Worm (Caenorhabditis elegans): ENCODE measurements around the gene glc-1.

Gene glc-1

DNA sequence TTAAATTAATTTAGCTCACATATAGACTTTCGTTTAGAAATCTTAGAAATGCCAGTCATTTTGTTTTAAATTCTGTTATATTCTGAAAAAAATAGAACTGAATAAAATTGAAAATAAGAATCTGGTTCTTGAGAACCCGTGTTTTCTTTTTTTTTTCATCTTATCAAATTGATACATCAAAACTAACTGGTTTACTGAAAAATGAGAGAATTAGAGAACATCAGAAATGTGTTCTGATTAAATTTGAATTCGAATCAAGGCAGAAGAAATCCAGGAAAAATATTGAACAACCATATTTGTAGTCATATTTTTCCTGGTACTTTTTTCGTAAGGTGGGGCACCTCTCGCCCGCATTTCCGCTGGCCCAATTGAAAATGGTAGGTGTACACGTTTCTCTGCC, 912 bp upstream of the glc-1 start, which contains the start of gene F11A5.15:
TSS of gene F11A5.15 (minus strand) at position 101 of the 400 bp plus-strand sequence.
- TF ChIP-seq ceh-83 (GFP tag; optimal IDR thresholded peaks at IDR 0.05) (no peak), lsy-2 (tag; optimal IDR thresholded peaks at IDR 0.05) (no peak), unc-120 (tag; optimal IDR thresholded peaks at IDR 0.05; ENCODE audit: poor library complexity, severe bottlenecking) (no peak), snpc-4 (tag; optimal IDR thresholded peaks at IDR 0.05) (no peak), mls-2 (tag; optimal IDR thresholded peaks at IDR 0.05) (no peak)

DNA sequence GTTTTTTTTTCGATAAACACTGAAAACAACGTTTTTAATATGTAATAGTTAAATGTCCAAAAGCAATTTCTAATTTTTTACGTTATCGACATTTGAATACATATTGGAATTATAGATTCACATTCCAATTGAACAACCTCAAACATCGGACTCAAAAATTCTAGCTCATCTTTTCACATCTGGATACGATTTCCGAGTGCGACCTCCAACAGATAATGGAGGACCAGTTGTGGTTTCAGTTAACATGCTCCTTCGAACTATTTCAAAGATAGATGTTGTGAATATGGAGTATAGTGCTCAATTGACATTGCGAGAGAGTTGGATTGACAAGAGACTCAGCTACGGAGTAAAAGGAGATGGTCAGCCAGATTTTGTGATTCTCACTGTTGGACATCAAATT, 586 bp downstream of the glc-1 start:
- TF ChIP-seq mls-2 (tag; optimal IDR thresholded peaks at IDR 0.05) (no peak), zip-8 (tag; optimal IDR thresholded peaks at IDR 0.05) (no peak), drap-1 (GFP tag; optimal IDR thresholded peaks at IDR 0.05) (no peak), elt-3 (tag; optimal IDR thresholded peaks at IDR 0.05) (no peak), nhr-28 (tag; optimal IDR thresholded peaks at IDR 0.05) (no peak), bed-3 (GFP tag; optimal IDR thresholded peaks at IDR 0.05) (no peak), flh-1 (GFP tag; optimal IDR thresholded peaks at IDR 0.05) (no peak), sptf-1 (tag; optimal IDR thresholded peaks at IDR 0.05) (no peak), elt-1 (tag; optimal IDR thresholded peaks at IDR 0.05; ENCODE audit: borderline replicate concordance, insufficient read depth) (no peak), hlh-1 (tag; optimal IDR thresholded peaks at IDR 0.05) (no peak), lsy-2 (tag; optimal IDR thresholded peaks at IDR 0.05) (no peak), blmp-1 (tag; optimal IDR thresholded peaks at IDR 0.05) (no peak), ces-1 (GFP tag; optimal IDR thresholded peaks at IDR 0.05) (no peak)

DNA sequence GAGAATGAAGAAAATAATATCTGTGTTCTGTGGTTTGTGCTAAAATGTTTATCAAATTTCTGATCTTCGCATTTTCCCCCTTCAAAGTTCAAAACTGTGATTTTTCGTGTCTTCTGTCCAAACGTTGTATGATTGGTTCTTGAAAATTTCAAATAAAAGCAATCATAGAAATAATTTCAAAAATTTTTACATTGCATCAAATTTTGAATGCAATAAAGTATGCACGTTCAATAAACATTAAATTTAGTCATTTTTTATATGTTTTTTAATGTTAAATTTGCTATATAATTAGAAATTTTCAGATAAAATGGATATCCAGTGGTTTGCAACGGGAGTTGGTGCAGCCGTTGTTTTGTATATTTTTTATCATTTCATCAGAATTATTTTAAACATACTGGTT, 4.6 kb downstream of the glc-1 start, which contains the start of gene stdh-2:
TSS of gene stdh-2 (plus strand) at position 301 of the 400 bp plus-strand sequence.
- no peak for TF ChIP-seq lin-32 (GFP tag; optimal IDR thresholded peaks at IDR 0.05)
- TF ChIP-seq elt-1 (tag; optimal IDR thresholded peaks at IDR 0.05; ENCODE audit: borderline replicate concordance, insufficient read depth): no peak
- TF ChIP-seq nhr-28 (tag; optimal IDR thresholded peaks at IDR 0.05): no peak
- TF ChIP-seq sem-2 (GFP tag; optimal IDR thresholded peaks at IDR 0.05): no peak
- no peak for TF ChIP-seq unc-62 (GFP tag; optimal IDR thresholded peaks at IDR 0.05)
- TF ChIP-seq nhr-12 (tag; optimal IDR thresholded peaks at IDR 0.05): no peak
- TF ChIP-seq ztf-11 (tag; optimal IDR thresholded peaks at IDR 0.05): no peak
- TF ChIP-seq snpc-4 (tag; optimal IDR thresholded peaks at IDR 0.05): no peak
- no peak for TF ChIP-seq hlh-1 (tag; optimal IDR thresholded peaks at IDR 0.05)
- TF ChIP-seq pha-4 (tag; optimal IDR thresholded peaks at IDR 0.05): no peak
- no peak for TF ChIP-seq mls-2 (tag; optimal IDR thresholded peaks at IDR 0.05)
- no peak for TF ChIP-seq elt-3 (tag; optimal IDR thresholded peaks at IDR 0.05)
- TF ChIP-seq mab-5 (tag; optimal IDR thresholded peaks at IDR 0.05): no peak
- no peak for TF ChIP-seq M03D4.4 (tag; optimal IDR thresholded peaks at IDR 0.05)
- no peak for TF ChIP-seq nhr-76 (tag; optimal IDR thresholded peaks at IDR 0.05)
- TF ChIP-seq cnd-1 (tag; optimal IDR thresholded peaks at IDR 0.05): no peak
- TF ChIP-seq blmp-1 (tag; optimal IDR thresholded peaks at IDR 0.05): no peak

DNA sequence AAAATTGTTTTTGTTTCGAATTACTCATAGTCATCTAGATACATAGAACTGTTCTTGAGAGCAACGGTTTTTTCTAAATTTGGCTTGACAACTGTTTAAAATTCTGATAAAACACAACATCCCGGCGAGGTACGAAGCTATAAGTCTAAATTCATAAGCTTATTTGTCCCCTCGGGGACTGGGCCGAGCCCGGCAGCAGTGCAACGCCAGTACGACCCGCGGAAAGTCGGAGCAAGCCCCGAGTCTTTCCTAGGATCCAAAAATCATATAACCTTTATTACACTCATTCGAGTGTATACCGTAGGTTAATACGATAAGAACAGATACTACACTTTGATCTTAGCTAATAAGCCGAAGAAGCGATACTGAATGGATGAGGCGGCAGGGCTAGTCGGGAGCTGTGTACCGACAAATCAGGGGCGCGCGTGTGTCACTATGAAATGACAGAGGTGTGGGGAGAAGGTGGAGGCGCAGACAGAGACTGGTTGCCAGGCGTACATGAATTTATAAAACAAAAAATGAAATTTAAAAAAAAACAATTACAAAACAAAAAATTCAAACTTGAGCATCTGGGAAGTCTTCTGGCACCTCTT, 6.2 kb downstream of the glc-1 start:
- TF ChIP-seq nhr-2 (tag; optimal IDR thresholded peaks at IDR 0.05) (no peak), lsy-2 (tag; optimal IDR thresholded peaks at IDR 0.05) (no peak), elt-3 (tag; optimal IDR thresholded peaks at IDR 0.05) (no peak), lin-13 (tag; optimal IDR thresholded peaks at IDR 0.05) (no peak), zip-8 (tag; optimal IDR thresholded peaks at IDR 0.05) (no peak), nhr-28 (tag; optimal IDR thresholded peaks at IDR 0.05) (no peak), tbx-8 (GFP tag; optimal IDR thresholded peaks at IDR 0.05) (no peak), drap-1 (GFP tag; optimal IDR thresholded peaks at IDR 0.05) (no peak), blmp-1 (tag; optimal IDR thresholded peaks at IDR 0.05) (no peak), ceh-83 (GFP tag; optimal IDR thresholded peaks at IDR 0.05) (no peak), unc-120 (tag; optimal IDR thresholded peaks at IDR 0.05; ENCODE audit: poor library complexity, severe bottlenecking) (no peak), sptf-1 (tag; optimal IDR thresholded peaks at IDR 0.05) (no peak), pha-4 (tag; optimal IDR thresholded peaks at IDR 0.05) (no peak)

DNA sequence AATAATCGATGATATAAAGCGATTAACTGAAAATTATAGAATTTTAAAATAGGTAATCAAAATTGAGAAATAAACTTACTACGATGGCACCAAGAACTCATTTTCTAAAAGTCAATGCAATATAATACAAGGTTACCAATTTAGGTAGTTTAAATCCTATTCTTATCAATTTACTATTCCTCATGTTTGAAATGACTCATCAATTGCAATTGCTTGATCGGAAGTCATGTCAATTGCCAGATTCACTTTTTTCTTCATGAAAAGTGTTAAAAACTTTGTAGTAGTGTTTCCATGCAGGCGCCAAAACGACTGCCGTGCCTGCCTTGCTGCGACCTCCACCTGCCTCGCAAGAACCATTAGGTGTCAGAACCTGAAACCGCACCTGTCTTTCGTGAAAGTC, 7.1 kb downstream of the glc-1 start, which contains the start of gene F11A5.13:
TSS of gene F11A5.13 (minus strand) at position 101 of the 400 bp plus-strand sequence.
- TF ChIP-seq sptf-1 (tag; optimal IDR thresholded peaks at IDR 0.05): no peak
- TF ChIP-seq blmp-1 (tag; optimal IDR thresholded peaks at IDR 0.05): no peak
- TF ChIP-seq nhr-237 (tag; optimal IDR thresholded peaks at IDR 0.05): no peak
- no peak for TF ChIP-seq ces-1 (GFP tag; optimal IDR thresholded peaks at IDR 0.05)
- no peak for TF ChIP-seq nhr-12 (tag; optimal IDR thresholded peaks at IDR 0.05)
- no peak for TF ChIP-seq mep-1 (tag; optimal IDR thresholded peaks at IDR 0.05)
- TF ChIP-seq sem-2 (GFP tag; optimal IDR thresholded peaks at IDR 0.05): no peak
- no peak for TF ChIP-seq nhr-2 (tag; optimal IDR thresholded peaks at IDR 0.05)
- TF ChIP-seq mab-5 (tag; optimal IDR thresholded peaks at IDR 0.05): no peak
- TF ChIP-seq unc-39 (tag; optimal IDR thresholded peaks at IDR 0.05): no peak
- no peak for TF ChIP-seq nhr-28 (tag; optimal IDR thresholded peaks at IDR 0.05)
- TF ChIP-seq lsy-2 (tag; optimal IDR thresholded peaks at IDR 0.05): no peak
- TF ChIP-seq cnd-1 (tag; optimal IDR thresholded peaks at IDR 0.05): no peak
- no peak for TF ChIP-seq elt-3 (tag; optimal IDR thresholded peaks at IDR 0.05)
- no peak for TF ChIP-seq snpc-4 (tag; optimal IDR thresholded peaks at IDR 0.05)
- no peak for TF ChIP-seq bed-3 (GFP tag; optimal IDR thresholded peaks at IDR 0.05)
- TF ChIP-seq tbx-8 (GFP tag; optimal IDR thresholded peaks at IDR 0.05): no peak
- no peak for TF ChIP-seq unc-120 (tag; optimal IDR thresholded peaks at IDR 0.05; ENCODE audit: poor library complexity, severe bottlenecking)
- no peak for TF ChIP-seq lin-13 (tag; optimal IDR thresholded peaks at IDR 0.05)

Measured in whole organism, mixed stage, embryonic.